Worm (Caenorhabditis elegans) whole organism, young adult: ENCODE results near the gene D1054.3.
A peak's percentile ranks its signal among the peaks of the same experiment; 100 is the strongest.

ENCODE experiments used
- C06A6.2 ChIP-seq: fragments of 200-800 bp; sonication (Bioruptor generic); conservative IDR thresholded peaks from 2 replicates; pipeline ENCODE4 v1.3.6; 2022; ENCODE audit warnings: missing genetic modification characterization, missing compliant biosample characterization
- F23B12.7 ChIP-seq: sonication (generic microtip); optimal IDR thresholded peaks from 2 replicates; lab custom pipeline; 2017; ENCODE audit warnings: missing genetic modification characterization, mild to moderate bottlenecking, missing compliant biosample characterization, antibody characterized with exemption, moderate library complexity; ENCODE audit not compliant: insufficient read depth
- F33H1.4 ChIP-seq: fragments of 200-800 bp; sonication (Bioruptor generic); IDR thresholded peaks from 2 replicates; pipeline ENCODE4 v1.3.6; 2022; ENCODE audit warnings: missing genetic modification reagents, missing genetic modification characterization, missing compliant biosample characterization
- F52B5.7 ChIP-seq: sonication (generic microtip); optimal IDR thresholded peaks from 2 replicates; lab custom pipeline; 2016; ENCODE audit warnings: mild to moderate bottlenecking, missing genetic modification characterization, missing compliant biosample characterization
- K11D2.4 ChIP-seq: fragments of 200-800 bp; sonication (Bioruptor generic); IDR thresholded peaks from 2 replicates; pipeline ENCODE4 v1.3.6; 2022; ENCODE audit warnings: missing genetic modification reagents, missing genetic modification characterization, missing compliant biosample characterization
- Y67H2A.10 ChIP-seq: fragments of 200-800 bp; sonication (Bioruptor generic); conservative IDR thresholded peaks from 2 replicates; pipeline ENCODE4 v1.3.6; 2022; ENCODE audit warnings: missing genetic modification reagents, missing genetic modification characterization, missing compliant biosample characterization
- ZK185.1 ChIP-seq: sonication (generic microtip); optimal IDR thresholded peaks from 2 replicates; lab custom pipeline; 2016; ENCODE audit warnings: mild to moderate bottlenecking, missing genetic modification characterization, missing compliant biosample characterization; ENCODE audit not compliant: poor library complexity, severe bottlenecking
- akir-1 ChIP-seq: fragments of 200-800 bp; sonication (Bioruptor generic); optimal IDR thresholded peaks from 2 replicates; lab custom pipeline; 2018; ENCODE audit warnings: mild to moderate bottlenecking, missing genetic modification characterization, moderate library complexity, missing compliant biosample characterization
- ama-1 ChIP-seq, 3 experiments: fragments of 150-350 bp in 1 of 3; sonication (generic microtip) in 2 of 3; optimal IDR thresholded peaks; 2 replicates each; lab custom pipeline; 2014 to 2018; ENCODE audit warnings: missing biosample characterization in 2 of 3, missing genetic modification characterization in 2 of 3, missing genetic modification reagents in 2 of 3
- attf-3 ChIP-seq: fragments of 200-800 bp; sonication (Bioruptor generic); conservative IDR thresholded peaks from 2 replicates; pipeline ENCODE4 v1.3.6; 2022; ENCODE audit warnings: missing genetic modification reagents, missing genetic modification characterization, missing compliant biosample characterization
- cebp-2 ChIP-seq: fragments of 200-800 bp; sonication (Bioruptor generic); IDR thresholded peaks from 2 replicates; pipeline ENCODE4 v1.3.6; 2022; ENCODE audit warnings: missing genetic modification characterization, missing compliant biosample characterization
- ceh-40 ChIP-seq: fragments of 200-800 bp; sonication (Bioruptor generic); IDR thresholded peaks from 2 replicates; pipeline ENCODE4 v1.3.6; 2022; ENCODE audit warnings: missing genetic modification characterization, missing compliant biosample characterization
- ceh-91 ChIP-seq: fragments of 200-800 bp; sonication (Bioruptor generic); IDR thresholded peaks from 2 replicates; pipeline ENCODE4 v1.3.6; 2022; ENCODE audit warnings: missing genetic modification reagents, missing genetic modification characterization, missing compliant biosample characterization
- dox-1 ChIP-seq: fragments of 200-800 bp; sonication (Bioruptor generic); IDR thresholded peaks from 2 replicates; pipeline ENCODE4 v1.3.6; 2022; ENCODE audit warnings: missing genetic modification reagents, missing genetic modification characterization, missing compliant biosample characterization
- efl-1 ChIP-seq: fragments of 150-350 bp; optimal IDR thresholded peaks from 2 replicates; lab custom pipeline; 2014; ENCODE audit warnings: missing biosample characterization, missing genetic modification reagents, missing genetic modification characterization
- egrh-3 ChIP-seq: fragments of 200-800 bp; sonication (Bioruptor generic); IDR thresholded peaks from 2 replicates; pipeline ENCODE4 v1.3.6; 2022; ENCODE audit warnings: missing genetic modification reagents, missing genetic modification characterization, missing compliant biosample characterization
- fkh-3 ChIP-seq: sonication (generic microtip); optimal IDR thresholded peaks from 2 replicates; lab custom pipeline; 2016; ENCODE audit warnings: mild to moderate bottlenecking, missing genetic modification characterization, missing compliant biosample characterization
- hlh-12 ChIP-seq: sonication (generic microtip); optimal IDR thresholded peaks from 2 replicates; lab custom pipeline; 2016; ENCODE audit warnings: missing genetic modification characterization, missing compliant biosample characterization
- hmg-20 ChIP-seq: fragments of 200-800 bp; sonication (Bioruptor generic); IDR thresholded peaks from 2 replicates; pipeline ENCODE4 v1.3.6; 2022; ENCODE audit warnings: missing genetic modification reagents, missing genetic modification characterization, missing compliant biosample characterization
- lin-35 ChIP-seq, 3 experiments: fragments of 150-350 bp in 2 of 3; sonication (generic microtip) in 1 of 3; optimal IDR thresholded peaks; 2 replicates each; lab custom pipeline; 2014 to 2018; ENCODE audit warnings: missing biosample characterization in 3 of 3, missing genetic modification characterization in 3 of 3, missing genetic modification reagents in 3 of 3
- lin-54 ChIP-seq: fragments of 200-800 bp; sonication (Bioruptor generic); optimal IDR thresholded peaks from 2 replicates; lab custom pipeline; 2018; ENCODE audit warnings: mild to moderate bottlenecking, missing genetic modification characterization, missing compliant biosample characterization
- lir-1 ChIP-seq: fragments of 200-800 bp; sonication (Bioruptor generic); conservative IDR thresholded peaks from 2 replicates; pipeline ENCODE4 v1.3.6; 2022; ENCODE audit warnings: missing genetic modification reagents, missing genetic modification characterization, missing compliant biosample characterization
- lsy-27 ChIP-seq: sonication (generic microtip); optimal IDR thresholded peaks from 2 replicates; lab custom pipeline; 2017; ENCODE audit warnings: missing genetic modification characterization, mild to moderate bottlenecking, missing compliant biosample characterization, antibody characterized with exemption, missing genotype, borderline replicate concordance; ENCODE audit not compliant: insufficient read depth
- mel-28 ChIP-seq: sonication (generic microtip); optimal IDR thresholded peaks from 2 replicates; lab custom pipeline; 2016; ENCODE audit warnings: borderline replicate concordance, mild to moderate bottlenecking, missing genetic modification characterization, missing compliant biosample characterization
- mxl-1 ChIP-seq: sonication (generic microtip); optimal IDR thresholded peaks from 2 replicates; lab custom pipeline; 2016; ENCODE audit warnings: missing genetic modification characterization, missing compliant biosample characterization
- nfya-2 ChIP-seq: fragments of 200-800 bp; sonication (Bioruptor generic); IDR thresholded peaks from 2 replicates; pipeline ENCODE4 v1.3.6; 2022; ENCODE audit warnings: missing genetic modification reagents, missing genetic modification characterization, missing compliant biosample characterization
- nhr-179 ChIP-seq: sonication (generic microtip); optimal IDR thresholded peaks from 2 replicates; lab custom pipeline; 2016; ENCODE audit warnings: mild to moderate bottlenecking, missing genetic modification characterization, missing compliant biosample characterization
- nhr-90 ChIP-seq: sonication (generic microtip); optimal IDR thresholded peaks from 2 replicates; lab custom pipeline; 2016; ENCODE audit warnings: missing genotype, mild to moderate bottlenecking, missing genetic modification characterization, missing compliant biosample characterization
- rpc-1 ChIP-seq, 2 experiments: fragments of 150-350 bp in 1 of 2; sonication (generic microtip) in 1 of 2; optimal IDR thresholded peaks; 2 replicates each; lab custom pipeline; 2014 to 2018; ENCODE audit warnings: missing biosample characterization in 1 of 2, missing genetic modification characterization in 1 of 2, missing genetic modification reagents in 1 of 2, missing genotype in 1 of 2
- sea-2 ChIP-seq: fragments of 200-800 bp; sonication (Bioruptor generic); IDR thresholded peaks from 2 replicates; pipeline ENCODE4 v1.3.6; 2022; ENCODE audit warnings: missing genetic modification characterization, missing compliant biosample characterization
- snpc-1.3 ChIP-seq: sonication (generic microtip); optimal IDR thresholded peaks from 2 replicates; lab custom pipeline; 2017; ENCODE audit warnings: missing genetic modification characterization, mild to moderate bottlenecking, missing compliant biosample characterization, antibody characterized with exemption, moderate library complexity, missing genotype, missing genetic modification reagents; ENCODE audit not compliant: insufficient read depth
- sptf-2 ChIP-seq: fragments of 200-800 bp; sonication (Bioruptor generic); optimal IDR thresholded peaks from 2 replicates; lab custom pipeline; 2018; ENCODE audit warnings: mild to moderate bottlenecking, missing genetic modification characterization, missing compliant biosample characterization
- tbp1 ChIP-seq: fragments of 200-800 bp; sonication (Bioruptor generic); optimal IDR thresholded peaks from 2 replicates; lab custom pipeline; 2018; ENCODE audit warnings: mild to moderate bottlenecking, missing genetic modification characterization, missing compliant biosample characterization
- tbx-9 ChIP-seq: sonication (generic microtip); optimal IDR thresholded peaks from 2 replicates; lab custom pipeline; 2016; ENCODE audit warnings: borderline replicate concordance, missing genetic modification characterization, inconsistent platforms, missing compliant biosample characterization
- tlf-1 ChIP-seq: fragments of 200-800 bp; sonication (Bioruptor generic); optimal IDR thresholded peaks from 2 replicates; lab custom pipeline; 2018; ENCODE audit warnings: mild to moderate bottlenecking, missing genetic modification characterization, missing compliant biosample characterization
- unc-130 ChIP-seq: sonication (generic microtip); optimal IDR thresholded peaks from 2 replicates; lab custom pipeline; 2016; ENCODE audit warnings: missing genetic modification reagents, missing genetic modification characterization, missing compliant biosample characterization
- xnd-1 ChIP-seq: sonication (generic microtip); optimal IDR thresholded peaks from 2 replicates; lab custom pipeline; 2016; ENCODE audit warnings: missing genotype, missing genetic modification reagents, missing genetic modification characterization, missing compliant biosample characterization
- ztf-18 ChIP-seq: sonication (generic microtip); optimal IDR thresholded peaks from 2 replicates; lab custom pipeline; 2016; ENCODE audit warnings: missing genotype, mild to moderate bottlenecking, missing genetic modification characterization, missing compliant biosample characterization

D1054.3 gene

DNA sequence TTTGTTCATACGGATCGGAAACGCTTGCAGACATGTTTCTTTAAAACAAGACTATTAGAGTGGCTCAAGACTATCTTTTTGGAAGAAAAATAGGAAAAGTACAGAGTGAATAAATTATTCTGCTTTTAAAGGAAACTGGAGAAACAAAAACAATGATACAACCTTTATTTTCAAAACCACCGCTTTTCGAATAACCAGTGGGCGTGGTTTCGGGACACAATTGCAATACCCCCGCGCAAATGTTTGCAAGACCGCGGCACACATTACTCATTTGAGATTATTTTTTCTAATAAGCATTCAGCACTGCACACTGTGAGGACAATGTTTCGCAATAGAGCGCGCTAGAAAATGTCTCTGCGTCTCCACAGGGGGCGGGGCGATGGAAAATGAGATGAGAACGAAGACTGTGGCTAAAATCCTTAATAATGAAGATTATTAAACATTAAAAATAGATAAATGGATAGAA lies 36.6 kb downstream of the D1054.3 start, which contains the start of gene plrg-1 (continued):
- TF ChIP-seq tbp1 (GFP tag; lab: Kevin White, UChicago) (peak; percentile 69), lin-54 (peak; percentile 87), tlf-1 (GFP tag; lab: Kevin White, UChicago) (peak; percentile 85), akir-1 (no peak), nhr-90 (peak; percentile 40), ceh-91 (GFP tag; lab: Robert Waterston, UW) (peak; percentile 83), lir-1 (peak; percentile 79), lin-35 (GFP tag; optimal IDR thresholded peaks at IDR 0.05; lab: Kevin White, UChicago) (peak in 1 of 3 experiments; percentile 76), cebp-2 (GFP tag; lab: Robert Waterston, UW) (0 out of 2 replicates have a peak, but pooled peaks have one; percentile 74), ZK185.1 (tag; lab: Kevin White, UChicago) (peak; percentile 91), attf-3 (GFP tag; lab: Robert Waterston, UW) (peak; percentile 75), egrh-3 (GFP tag; lab: Robert Waterston, UW) (peak; percentile 60; the same call in 1 of the 2 replicates), ztf-18 (peak; percentile 73), C06A6.2 (GFP tag; lab: Robert Waterston, UW) (peak; percentile 96), mxl-1 (tag; lab: Kevin White, UChicago) (no peak), Y67H2A.10 (peak; percentile 31; the same call in 1 of the 2 replicates), tbx-9 (tag; lab: Kevin White, UChicago) (no peak), mel-28 (peak; percentile 32), nfya-2 (GFP tag; lab: Robert Waterston, UW) (no peak), snpc-1.3 (peak; percentile 82), efl-1 (GFP tag; lab: Kevin White, UChicago) (peak; percentile 59), hmg-20 (GFP tag; lab: Robert Waterston, UW) (peak; percentile 79), K11D2.4 (GFP tag; lab: Robert Waterston, UW) (peak; percentile 76), fkh-3 (tag; lab: Kevin White, UChicago) (no peak), sptf-2 (GFP tag; lab: Kevin White, UChicago) (no peak), F52B5.7 (tag; lab: Kevin White, UChicago) (peak; percentile 58)
- TF ChIP-seq, all 124 proteins: peak for 86

- TF ChIP-seq tbp1 (GFP tag; lab: Kevin White, UChicago) (no peak), ama-1 (optimal IDR thresholded peaks at IDR 0.05; lab: Kevin White, UChicago) (no peak), ama-1 (GFP tag; optimal IDR thresholded peaks at IDR 0.05; lab: Kevin White, UChicago) (no peak), sea-2 (no peak), dox-1 (GFP tag; lab: Robert Waterston, UW) (no peak), nfya-2 (GFP tag; lab: Robert Waterston, UW) (no peak), unc-130 (GFP tag; lab: Kevin White, UChicago) (no peak), F33H1.4 (no peak), rpc-1 (optimal IDR thresholded peaks at IDR 0.05; lab: Kevin White, UChicago) (no peak), rpc-1 (tag; optimal IDR thresholded peaks at IDR 0.05; lab: Kevin White, UChicago) (no peak), nhr-179 (tag; lab: Kevin White, UChicago) (no peak), hlh-12 (tag; lab: Kevin White, UChicago) (no peak), lsy-27 (tag; lab: Kevin White, UChicago) (no peak), ZK185.1 (tag; lab: Kevin White, UChicago) (no peak), ceh-40 (GFP tag; lab: Robert Waterston, UW) (no peak), xnd-1 (tag; lab: Kevin White, UChicago) (no peak), F23B12.7 (no peak)
These were observed 40.5 kb downstream of the D1054.3 start, which contains the start of gene C29A12.22 for ce11 chrV:10811763-10812162. TSS of gene C29A12.22 (plus strand) at chrV:10812063.
